Fruit fly (Drosophila melanogaster) whole organism, embryonic: ENCODE results near the gene CG12945.
A peak's percentile ranks its signal among the peaks of the same experiment; 100 is the strongest.

Experiments
- Abd-B ChIP-seq: fragments of 200-800 bp; sonication (Bioruptor generic); optimal IDR thresholded peaks from 2 replicates; lab custom pipeline; 2018; ENCODE audit warnings: missing biosample characterization, mild to moderate bottlenecking, missing genetic modification characterization, moderate library complexity
- Antp ChIP-seq: fragments of 200-800 bp; sonication (Bioruptor generic); optimal IDR thresholded peaks from 3 replicates; lab custom pipeline; 2016; ENCODE audit warnings: missing biosample characterization, missing genetic modification characterization
- Atf3 ChIP-seq: fragments of 200-800 bp; sonication (Bioruptor generic); optimal IDR thresholded peaks from 3 replicates; lab custom pipeline; 2016; ENCODE audit warnings: missing biosample characterization, missing genetic modification characterization
- CG10462 ChIP-seq: fragments of 200-800 bp; sonication (Bioruptor generic); optimal IDR thresholded peaks from 2 replicates; lab custom pipeline; 2016; ENCODE audit warnings: missing biosample characterization, missing genetic modification characterization
- CG11504 ChIP-seq: fragments of 200-800 bp; sonication (Bioruptor generic); optimal IDR thresholded peaks from 3 replicates; lab custom pipeline; 2019; ENCODE audit warnings: missing biosample characterization, mild to moderate bottlenecking, missing genetic modification characterization, moderate library complexity
- CG12104 ChIP-seq: fragments of 200-800 bp; sonication (Bioruptor generic); optimal IDR thresholded peaks from 3 replicates; lab custom pipeline; 2016; ENCODE audit warnings: missing biosample characterization, missing genetic modification characterization
- CG12155 ChIP-seq: fragments of 200-800 bp; sonication (Bioruptor generic); optimal IDR thresholded peaks from 3 replicates; lab custom pipeline; 2016; ENCODE audit warnings: missing biosample characterization, missing genetic modification characterization
- CG12219 ChIP-seq: fragments of 200-800 bp; sonication (Bioruptor generic); optimal IDR thresholded peaks from 3 replicates; lab custom pipeline; 2018; ENCODE audit warnings: missing biosample characterization, mild to moderate bottlenecking, missing genetic modification characterization
- CG15514 ChIP-seq: fragments of 200-800 bp; sonication (Bioruptor generic); optimal IDR thresholded peaks from 3 replicates; lab custom pipeline; 2017; ENCODE audit warnings: missing biosample characterization, missing genetic modification characterization, mild to moderate bottlenecking, moderate library complexity, missing genetic modification reagents
- CG1792 ChIP-seq: fragments of 200-800 bp; sonication (Bioruptor generic); optimal IDR thresholded peaks from 2 replicates; lab custom pipeline; 2016; ENCODE audit warnings: missing biosample characterization, missing genetic modification characterization
- CG18262 ChIP-seq: fragments of 200-800 bp; optimal IDR thresholded peaks from 3 replicates; lab custom pipeline; 2019; ENCODE audit warnings: missing biosample characterization, mild to moderate bottlenecking, missing genetic modification characterization, moderate library complexity
- CG2678 ChIP-seq: fragments of 200-800 bp; sonication (Bioruptor generic); optimal IDR thresholded peaks from 3 replicates; lab custom pipeline; 2019; ENCODE audit warnings: missing biosample characterization, mild to moderate bottlenecking, missing genetic modification characterization, moderate library complexity
- CG3407 ChIP-seq: fragments of 200-800 bp; sonication (Bioruptor generic); optimal IDR thresholded peaks from 2 replicates; lab custom pipeline; 2018; ENCODE audit warnings: missing biosample characterization, mild to moderate bottlenecking, missing genetic modification characterization
- CG3995 ChIP-seq: fragments of 200-800 bp; sonication (Bioruptor generic); optimal IDR thresholded peaks from 3 replicates; lab custom pipeline; 2016; ENCODE audit warnings: missing biosample characterization, missing genetic modification characterization
- CG42726 ChIP-seq: fragments of 200-800 bp; sonication (Bioruptor generic); IDR thresholded peaks from 2 replicates; pipeline ENCODE4 v1.3.6; 2022; ENCODE audit warnings: missing biosample characterization, missing genetic modification characterization; ENCODE audit not compliant: partially characterized antibody
- CG7357 ChIP-seq: fragments of 200-800 bp; sonication (Bioruptor generic); IDR thresholded peaks from 3 replicates; pipeline ENCODE4 v1.3.6; 2022; ENCODE audit warnings: missing biosample characterization, missing genetic modification characterization
- CG7556 ChIP-seq: fragments of 200-800 bp; sonication (Bioruptor generic); optimal IDR thresholded peaks from 2 replicates; lab custom pipeline; 2017; ENCODE audit warnings: missing biosample characterization, mild to moderate bottlenecking, missing genetic modification characterization
- CG7786 ChIP-seq: fragments of 200-800 bp; sonication (Bioruptor generic); optimal IDR thresholded peaks from 2 replicates; lab custom pipeline; 2016; ENCODE audit warnings: missing biosample characterization, missing genetic modification characterization
- Camta ChIP-seq: fragments of 200-800 bp; sonication (Bioruptor generic); optimal IDR thresholded peaks from 2 replicates; lab custom pipeline; 2016; ENCODE audit warnings: missing biosample characterization, missing genetic modification characterization
- D19B ChIP-seq: fragments of 200-800 bp; sonication (Bioruptor generic); optimal IDR thresholded peaks from 2 replicates; lab custom pipeline; 2017; ENCODE audit warnings: missing biosample characterization, mild to moderate bottlenecking, missing genetic modification characterization
- Dfd ChIP-seq, 2 experiments: fragments of >200 bp; optimal IDR thresholded peaks; 2 replicates each; lab custom pipeline; 2017; ENCODE audit warnings: missing biosample characterization in 2 of 2, missing genetic modification characterization in 2 of 2
- Drgx ChIP-seq: fragments of 200-800 bp; sonication (Bioruptor generic); IDR thresholded peaks from 2 replicates; pipeline ENCODE4 v1.3.6; 2022; ENCODE audit warnings: missing biosample characterization, missing genetic modification characterization
- H2.0 ChIP-seq: fragments of 200-800 bp; sonication (Bioruptor generic); IDR thresholded peaks from 2 replicates; pipeline ENCODE4 v1.3.6; 2022; ENCODE audit warnings: missing biosample characterization, missing genetic modification characterization
- HHEX ChIP-seq: fragments of 200-800 bp; sonication (Bioruptor generic); optimal IDR thresholded peaks from 3 replicates; lab custom pipeline; 2017; ENCODE audit warnings: missing biosample characterization, mild to moderate bottlenecking, missing genetic modification characterization, missing genetic modification reagents
- HLH54F ChIP-seq: fragments of 200-800 bp; sonication (Bioruptor generic); optimal IDR thresholded peaks from 3 replicates; lab custom pipeline; 2016; ENCODE audit warnings: missing biosample characterization, missing genetic modification characterization
- Lim3 ChIP-seq: fragments of 200-800 bp; sonication (Bioruptor generic); IDR thresholded peaks from 2 replicates; pipeline ENCODE4 v1.3.6; 2022; ENCODE audit warnings: missing biosample characterization, missing genetic modification characterization
- Med ChIP-seq: fragments of 200-800 bp; sonication (Bioruptor generic); peaks from one replicate; lab custom pipeline; 2016; ENCODE audit warnings: missing biosample characterization, missing genetic modification characterization, mild to moderate bottlenecking, inconsistent platforms, moderate library complexity
- Nf-YA ChIP-seq: fragments of 200-800 bp; sonication (Bioruptor generic); IDR thresholded peaks from 2 replicates; pipeline ENCODE4 v1.3.6; 2022; ENCODE audit warnings: missing biosample characterization, missing genetic modification characterization
- Oaz ChIP-seq: fragments of 200-800 bp; sonication (Bioruptor generic); IDR thresholded peaks from 2 replicates; pipeline ENCODE4 v1.3.6; 2022; ENCODE audit warnings: missing biosample characterization, missing genetic modification characterization
- Sry-δ ChIP-seq: fragments of 200-800 bp; sonication (Bioruptor generic); optimal IDR thresholded peaks from 2 replicates; lab custom pipeline; 2016; ENCODE audit warnings: missing biosample characterization, missing genetic modification characterization
- br ChIP-seq: fragments of >200 bp; optimal IDR thresholded peaks from 2 replicates; lab custom pipeline; 2017
- crol ChIP-seq: fragments of 200-800 bp; sonication (Bioruptor generic); IDR thresholded peaks from 2 replicates; pipeline ENCODE4 v1.3.6; 2022; ENCODE audit warnings: missing biosample characterization, missing genetic modification characterization
- crp ChIP-seq, 2 experiments: fragments of 200-800 bp; sonication (Bioruptor generic); optimal IDR thresholded peaks; 2 replicates in 1 of 2; 3 replicates in 1 of 2; lab custom pipeline; 2017; ENCODE audit warnings: missing biosample characterization in 2 of 2, missing genetic modification characterization in 2 of 2, mild to moderate bottlenecking in 1 of 2, moderate library complexity in 1 of 2
- dpn ChIP-seq, 2 experiments: fragments of 200-800 bp; sonication (Bioruptor generic); optimal IDR thresholded peaks; 3 replicates each; lab custom pipeline; 2016; ENCODE audit warnings: missing biosample characterization in 2 of 2, missing genetic modification characterization in 2 of 2
- dysf ChIP-seq: fragments of 200-800 bp; sonication (Bioruptor generic); IDR thresholded peaks from 3 replicates; pipeline ENCODE4 v1.3.6; 2022; ENCODE audit warnings: missing biosample characterization, missing genetic modification characterization
- ems ChIP-seq: fragments of 200-800 bp; sonication (Bioruptor generic); optimal IDR thresholded peaks from 3 replicates; lab custom pipeline; 2016; ENCODE audit warnings: missing biosample characterization, missing genetic modification characterization
- insv ChIP-seq, 2 experiments: fragments of 200-800 bp; sonication (Bioruptor generic); optimal IDR thresholded peaks; 3 replicates each; lab custom pipeline; 2016 to 2018; ENCODE audit warnings: missing biosample characterization in 2 of 2, missing genetic modification characterization in 2 of 2
- lilli ChIP-seq: fragments of 200-800 bp; sonication (Bioruptor generic); optimal IDR thresholded peaks from 3 replicates; lab custom pipeline; 2016; ENCODE audit warnings: missing biosample characterization, missing genetic modification characterization
- lov ChIP-seq, 2 experiments: fragments of 200-800 bp in 1 of 2; fragments of >200 bp in 1 of 2; sonication (Bioruptor generic) in 1 of 2; IDR thresholded peaks in 1 of 2; optimal IDR thresholded peaks in 1 of 2; 2 replicates in 1 of 2; 3 replicates in 1 of 2; pipeline versions ENCODE4 v1.3.6 to Lab custom; 2017 to 2022; ENCODE audit warnings: missing biosample characterization in 1 of 2, missing genetic modification characterization in 1 of 2
- odd ChIP-seq: fragments of 200-800 bp; sonication (Bioruptor generic); optimal IDR thresholded peaks from 2 replicates; lab custom pipeline; 2017; ENCODE audit warnings: missing biosample characterization, mild to moderate bottlenecking, missing genetic modification characterization
- onecut ChIP-seq: fragments of 200-800 bp; sonication (Bioruptor generic); IDR thresholded peaks from 2 replicates; pipeline ENCODE4 v1.3.6; 2022; ENCODE audit warnings: missing biosample characterization, missing genetic modification characterization
- p53 ChIP-seq: fragments of 200-800 bp; sonication (Bioruptor generic); optimal IDR thresholded peaks from 2 replicates; lab custom pipeline; 2016; ENCODE audit warnings: missing biosample characterization, missing genetic modification characterization
- pnt ChIP-seq: fragments of 200-800 bp; sonication (Bioruptor generic); optimal IDR thresholded peaks from 3 replicates; lab custom pipeline; 2016; ENCODE audit warnings: missing biosample characterization, missing genetic modification characterization
- shn ChIP-seq: fragments of 200-800 bp; sonication (Bioruptor generic); optimal IDR thresholded peaks from 3 replicates; lab custom pipeline; 2016; ENCODE audit warnings: missing biosample characterization, missing genetic modification characterization
- sisA ChIP-seq: fragments of 200-800 bp; sonication (Bioruptor generic); IDR thresholded peaks from 2 replicates; pipeline ENCODE4 v1.3.6; 2022; ENCODE audit warnings: missing biosample characterization, missing genetic modification characterization
- so ChIP-seq: fragments of 200-800 bp; sonication (Bioruptor generic); IDR thresholded peaks from 3 replicates; pipeline ENCODE4 v1.3.6; 2022; ENCODE audit warnings: missing biosample characterization, missing genetic modification characterization
- tna ChIP-seq: fragments of 200-800 bp; sonication (Bioruptor generic); IDR thresholded peaks from 2 replicates; pipeline ENCODE4 v1.3.6; 2022; ENCODE audit warnings: missing biosample characterization, missing genetic modification characterization; ENCODE audit not compliant: partially characterized antibody
- trem ChIP-seq: fragments of 200-800 bp; optimal IDR thresholded peaks from 3 replicates; lab custom pipeline; 2019; ENCODE audit warnings: missing biosample characterization, mild to moderate bottlenecking, missing genetic modification characterization, moderate library complexity

CG12945 gene

dm6 chr3R:9767620-9768592 is 23.1 kb downstream of the CG12945 start, which contains the start of gene Naa80 (continued):
- TF ChIP-seq lilli (GFP tag; lab: Kevin White, UChicago) (peak; percentile 75), CG7357 (no peak), Sry-δ (GFP tag; lab: Kevin White, UChicago) (peak; percentile 54), CG12104 (GFP tag; lab: Kevin White, UChicago) (peak; percentile 36), H2.0 (GFP tag; lab: Robert Waterston, UW) (peak; percentile 53), CG42726 (GFP tag; lab: Robert Waterston, UW) (peak; percentile 65), dpn (GFP tag; optimal IDR thresholded peaks at IDR 0.05; lab: Kevin White, UChicago) (peak; percentile 77), trem (tag; lab: Kevin White, UChicago) (peak; percentile 88), Dfd (GFP tag; optimal IDR thresholded peaks at IDR 0.05; lab: Kevin White, UChicago) (no peak), crol (0 out of 2 replicates have a peak, but pooled peaks have one; percentile 20), br (lab: Kevin White, UChicago) (no peak), odd (GFP tag; lab: Kevin White, UChicago) (no peak), Med (GFP tag; lab: Kevin White, UChicago) (peak; percentile 99), CG1792 (GFP tag; lab: Kevin White, UChicago) (peak; percentile 25), pnt (GFP tag; lab: Kevin White, UChicago) (peak; percentile 44), Atf3 (GFP tag; lab: Kevin White, UChicago) (peak; percentile 45), CG7556 (GFP tag; lab: Kevin White, UChicago) (peak; percentile 48), insv (GFP tag; optimal IDR thresholded peaks at IDR 0.05; lab: Kevin White, UChicago) (peak in 1 of 2 experiments; percentile 41), Antp (GFP tag; lab: Kevin White, UChicago) (peak; percentile 89), CG10462 (GFP tag; lab: Kevin White, UChicago) (no peak), Camta (peak; percentile 35), lov (optimal IDR thresholded peaks at IDR 0.05; lab: Kevin White, UChicago) (no peak), lov (GFP tag; IDR thresholded peaks at IDR 0.05; lab: Robert Waterston, UW) (peak; percentile 26; the same call in 1 of the 3 replicates), CG7786 (peak; percentile 76), Oaz (no peak), crp (GFP tag; optimal IDR thresholded peaks at IDR 0.05; lab: Kevin White, UChicago) (peak in 1 of 2 experiments; percentile 45), onecut (GFP tag; lab: Robert Waterston, UW) (peak; percentile 41; the same call in 1 of the 2 replicates), dysf (GFP tag; lab: Robert Waterston, UW) (peak; percentile 51; the same call in 1 of the 3 replicates), CG12219 (GFP tag; lab: Kevin White, UChicago) (no peak), p53 (GFP tag; lab: Kevin White, UChicago) (peak; percentile 67), HHEX (GFP tag; lab: Kevin White, UChicago) (peak; percentile 66), CG12155 (peak; percentile 74), CG2678 (tag; lab: Kevin White, UChicago) (no peak), Lim3 (GFP tag; lab: Robert Waterston, UW) (no peak), ems (GFP tag; lab: Kevin White, UChicago) (peak; percentile 75), Abd-B (GFP tag; lab: Kevin White, UChicago) (peak; percentile 15), CG11504 (tag; lab: Kevin White, UChicago) (no peak), HLH54F (GFP tag; lab: Kevin White, UChicago) (peak; percentile 83), CG3407 (GFP tag; lab: Kevin White, UChicago) (no peak), shn (peak; percentile 67), CG15514 (GFP tag; lab: Kevin White, UChicago) (peak; percentile 83), Drgx (GFP tag; lab: Robert Waterston, UW) (peak; percentile 11; the same call in 1 of the 2 replicates), CG18262 (tag; lab: Kevin White, UChicago) (peak; percentile 11), Nf-YA (GFP tag; lab: Robert Waterston, UW) (no peak), sisA (GFP tag; lab: Robert Waterston, UW) (peak; percentile 60), CG3995 (GFP tag; lab: Kevin White, UChicago) (peak; percentile 68), tna (GFP tag; lab: Robert Waterston, UW) (peak; percentile 48; the same call in 1 of the 2 replicates), D19B (GFP tag; lab: Kevin White, UChicago) (peak; percentile 8), so (no peak)
